Worm (Caenorhabditis elegans) whole organism, L1 larva: ENCODE results near the gene bli-2.

Experiments used
- ama-1 ChIP-seq: fragments of 150-350 bp; optimal IDR thresholded peaks from 2 replicates; lab custom pipeline; 2014
- ces-1 ChIP-seq: fragments of 150-350 bp; optimal IDR thresholded peaks from 2 replicates; lab custom pipeline; 2014; ENCODE audit warnings: missing biosample characterization, missing genetic modification reagents, missing genetic modification characterization
- efl-1 ChIP-seq, 4 experiments: fragments of 150-350 bp; optimal IDR thresholded peaks in 3 of 4; peaks in 1 of 4; 1 replicate in 1 of 4; 2 replicates in 3 of 4; lab custom pipeline; 2014; ENCODE audit warnings: missing biosample characterization in 2 of 4, missing genetic modification characterization in 2 of 4, missing genetic modification reagents in 2 of 4
- egl-27 ChIP-seq, 2 experiments: fragments of 150-350 bp in 1 of 2; sonication (generic microtip); optimal IDR thresholded peaks; 3 replicates each; lab custom pipeline; 2017 to 2018; ENCODE audit warnings: missing biosample characterization in 2 of 2, missing genetic modification characterization in 2 of 2, missing genetic modification reagents in 2 of 2
- fkh-8 ChIP-seq: sonication (generic microtip); optimal IDR thresholded peaks from 2 replicates; lab custom pipeline; 2016; ENCODE audit warnings: mild to moderate bottlenecking, missing genetic modification characterization, missing compliant biosample characterization
- lin-13 ChIP-seq: fragments of 150-350 bp; optimal IDR thresholded peaks from 2 replicates; lab custom pipeline; 2014; ENCODE audit warnings: missing biosample characterization, missing genetic modification reagents, missing genetic modification characterization
- nhr-12 ChIP-seq: sonication (generic microtip); optimal IDR thresholded peaks from 2 replicates; lab custom pipeline; 2017; ENCODE audit warnings: missing biosample characterization, missing genetic modification characterization
- nhr-77 ChIP-seq: fragments of 150-350 bp; optimal IDR thresholded peaks from 2 replicates; lab custom pipeline; 2014; ENCODE audit warnings: missing biosample characterization, missing genetic modification characterization
- snpc-4 ChIP-seq: fragments of 150-350 bp; optimal IDR thresholded peaks from 2 replicates; lab custom pipeline; 2014; ENCODE audit warnings: missing biosample characterization, missing genetic modification characterization
- snu-23 ChIP-seq: sonication (generic microtip); optimal IDR thresholded peaks from 2 replicates; lab custom pipeline; 2016; ENCODE audit warnings: missing genetic modification characterization, missing compliant biosample characterization
- tlp-1 ChIP-seq: fragments of 150-350 bp; optimal IDR thresholded peaks from 2 replicates; lab custom pipeline; 2014; ENCODE audit warnings: missing biosample characterization, missing genetic modification characterization
- ztf-11 ChIP-seq, 2 experiments: sonication (generic microtip); optimal IDR thresholded peaks; 2 replicates each; lab custom pipeline; 2016 to 2017; ENCODE audit warnings: missing genetic modification characterization in 2 of 2, missing biosample characterization in 1 of 2, missing compliant biosample characterization in 1 of 2

DNA sequence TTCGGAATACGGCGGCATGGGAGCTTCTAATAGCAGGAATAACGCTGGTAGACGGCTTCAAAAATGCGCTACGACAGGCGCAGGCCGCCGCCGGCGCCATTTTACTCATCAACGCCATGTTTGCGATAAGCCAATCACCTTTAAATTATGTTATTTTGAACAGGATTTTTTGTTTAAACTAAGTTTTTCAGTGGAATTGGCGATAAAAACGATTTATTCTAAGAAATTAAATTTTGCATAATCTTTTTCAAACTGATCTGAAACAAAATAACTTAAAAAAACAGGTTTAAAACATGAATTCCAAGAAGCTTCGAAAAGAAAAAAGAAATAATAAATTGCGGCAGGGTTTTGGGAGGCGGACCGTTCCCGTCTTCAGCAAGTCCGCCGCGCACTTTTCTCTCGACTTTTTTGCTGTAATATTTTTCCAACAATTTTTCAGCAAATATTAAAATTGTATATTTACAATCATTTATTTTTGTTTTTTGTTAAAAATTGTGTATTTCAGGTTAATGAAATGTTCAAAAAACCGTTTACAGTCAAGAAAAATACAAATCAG is 39.1 kb upstream of the bli-2 start, which contains the start of the genes ndub-5 and eif-2D:
- TF ChIP-seq nhr-12 (no peak), fkh-8 (tag; lab: Kevin White, UChicago) (no peak), egl-27 (tag; optimal IDR thresholded peaks at IDR 0.05; lab: Kevin White, UChicago) (no peak), lin-13 (GFP tag; lab: Kevin White, UChicago) (no peak), ztf-11 (tag; optimal IDR thresholded peaks at IDR 0.05; lab: Kevin White, UChicago) (no peak), ama-1 (lab: Kevin White, UChicago) (no peak), snpc-4 (no peak), tlp-1 (tag; lab: Kevin White, UChicago) (no peak), efl-1 (optimal IDR thresholded peaks at IDR 0.05; lab: Kevin White, UChicago) (no peak), efl-1 (GFP tag; optimal IDR thresholded peaks at IDR 0.05 in 1 of 2; lab: Kevin White, UChicago) (peak in 1 of 2 experiments; percentile 79), nhr-77 (tag; lab: Kevin White, UChicago) (no peak), ces-1 (GFP tag; lab: Kevin White, UChicago) (no peak), snu-23 (GFP tag; lab: Kevin White, UChicago) (no peak)
